Worm (Caenorhabditis elegans) whole organism, late embryonic: ENCODE measurements around the gene M01F1.8.

Source experiments
- F13H6.1 ChIP-seq: sonication (generic microtip); optimal IDR thresholded peaks from 2 replicates; lab custom pipeline; 2016; ENCODE audit warnings: missing genetic modification characterization, missing compliant biosample characterization
- ama-1 ChIP-seq: fragments of 150-350 bp; optimal IDR thresholded peaks from 2 replicates; lab custom pipeline; 2014
- mec-3 ChIP-seq: sonication (generic microtip); optimal IDR thresholded peaks from 2 replicates; lab custom pipeline; 2016; ENCODE audit warnings: borderline replicate concordance, missing genetic modification characterization, missing compliant biosample characterization
- nhr-11 ChIP-seq: fragments of 150-350 bp; optimal IDR thresholded peaks from 2 replicates; lab custom pipeline; 2014; ENCODE audit warnings: missing biosample characterization, missing genetic modification characterization
- sox-2 ChIP-seq: fragments of 200-800 bp; sonication (Bioruptor generic); IDR thresholded peaks from 2 replicates; pipeline ENCODE4 v1.3.6; 2022; ENCODE audit warnings: missing genetic modification reagents, missing genetic modification characterization, missing compliant biosample characterization
- tbx-2 ChIP-seq: sonication (generic microtip); optimal IDR thresholded peaks from 2 replicates; lab custom pipeline; 2016; ENCODE audit warnings: missing genetic modification characterization, missing compliant biosample characterization
- ttx-3 ChIP-seq: sonication (generic microtip); optimal IDR thresholded peaks from 2 replicates; lab custom pipeline; 2016; ENCODE audit warnings: missing genetic modification reagents, missing genetic modification characterization, missing compliant biosample characterization
- unc-55 ChIP-seq: sonication (generic microtip); optimal IDR thresholded peaks from 2 replicates; lab custom pipeline; 2017; ENCODE audit warnings: missing biosample characterization, missing genetic modification reagents, missing genetic modification characterization

ce11 chrIII:3548017-3548416 is 45.7 kb upstream of the M01F1.8 start, which contains the start of gene C54C6.11:
- TF ChIP-seq sox-2 (GFP tag; lab: Robert Waterston, UW) (no peak), ttx-3 (tag; lab: Kevin White, UChicago) (no peak), tbx-2 (no peak), F13H6.1 (tag; lab: Kevin White, UChicago) (no peak), ama-1 (lab: Kevin White, UChicago) (no peak), nhr-11 (tag; lab: Kevin White, UChicago) (no peak), mec-3 (tag; lab: Kevin White, UChicago) (no peak), unc-55 (no peak)
